Fruit fly (Drosophila melanogaster): Measurements from ENCODE around the gene raskol.

raskol gene

dm6 chrX:17768130-17768697 lies 58.3 kb downstream of the raskol start, which contains the start of gene unc-4:
TSS of gene unc-4 (plus strand) at chrX:17768569.
- TF ChIP-seq CTCF (optimal IDR thresholded peaks at IDR 0.05) (peak; percentile 52 to 74), CG8478 (optimal IDR thresholded peaks at IDR 0.05) (peak; percentile 24)

- no peak for TF ChIP-seq CG8478 (optimal IDR thresholded peaks at IDR 0.05)
- no peak for TF ChIP-seq CTCF (optimal IDR thresholded peaks at IDR 0.05)
These were observed 59.2 kb downstream of the raskol start for dm6 chrX:17769179-17769578.

- TF ChIP-seq CG8478 (optimal IDR thresholded peaks at IDR 0.05) (no peak), CTCF (optimal IDR thresholded peaks at IDR 0.05) (no peak)
These were observed 61.9 kb downstream of the raskol start for dm6 chrX:17771878-17772277.

dm6 chrX:17774548-17774947 lies 64.6 kb downstream of the raskol start:
- TF ChIP-seq CTCF (optimal IDR thresholded peaks at IDR 0.05) (no peak), CG8478 (optimal IDR thresholded peaks at IDR 0.05) (no peak)

- TF ChIP-seq CTCF (optimal IDR thresholded peaks at IDR 0.05) (no peak), CG8478 (optimal IDR thresholded peaks at IDR 0.05) (no peak)
These were observed 70.4 kb downstream of the raskol start for dm6 chrX:17780295-17780694.

dm6 chrX:17780834-17781233 lies 70.9 kb downstream of the raskol start:
- no peak for TF ChIP-seq CTCF (optimal IDR thresholded peaks at IDR 0.05)
- TF ChIP-seq CG8478 (optimal IDR thresholded peaks at IDR 0.05) = no peak

dm6 chrX:17782058-17782457 lies 72.1 kb downstream of the raskol start:
- TF ChIP-seq CTCF (optimal IDR thresholded peaks at IDR 0.05) = no peak
- no peak for TF ChIP-seq CG8478 (optimal IDR thresholded peaks at IDR 0.05)

- TF ChIP-seq CG8478 (optimal IDR thresholded peaks at IDR 0.05) (no peak), CTCF (optimal IDR thresholded peaks at IDR 0.05) (peak in 1 of 2 experiments; percentile 50)
These were observed 79.6 kb downstream of the raskol start for dm6 chrX:17789413-17790054.

dm6 chrX:17790072-17790471 lies 80.1 kb downstream of the raskol start:
- no peak for TF ChIP-seq CG8478 (optimal IDR thresholded peaks at IDR 0.05)
- peak in 1 of 2 experiments; percentile 11 for TF ChIP-seq CTCF (optimal IDR thresholded peaks at IDR 0.05)

- TF ChIP-seq CTCF (optimal IDR thresholded peaks at IDR 0.05) (no peak), CG8478 (optimal IDR thresholded peaks at IDR 0.05) (no peak)
These were observed 80.8 kb downstream of the raskol start, which contains the start of gene OdsH for dm6 chrX:17790710-17791109. TSS of gene OdsH (plus strand) at chrX:17791010.

- TF ChIP-seq CTCF (optimal IDR thresholded peaks at IDR 0.05) (no peak), CG8478 (optimal IDR thresholded peaks at IDR 0.05) (no peak)
These were observed 89.3 kb downstream of the raskol start for dm6 chrX:17799070-17799802.

- TF ChIP-seq CTCF (optimal IDR thresholded peaks at IDR 0.05) = no peak
- no peak for TF ChIP-seq CG8478 (optimal IDR thresholded peaks at IDR 0.05)
These were observed 89.8 kb downstream of the raskol start for dm6 chrX:17799803-17800151.
